Fruit fly (Drosophila melanogaster): ENCODE results near the gene CG15912.

The CG15912 gene

dm6 chrX:4548611-4549120 is at the start of gene CG15912, which contains the start of gene Usf:
Gene CG15912 (plus strand): TSS chrX:4549070.
Gene Usf (minus strand): TSS chrX:4548794.
- no peak for TF ChIP-seq noc (tag; optimal IDR thresholded peaks at IDR 0.05)

dm6 chrX:4503542-4503941 is 45.3 kb upstream of the CG15912 start:
- no peak for TF ChIP-seq noc (tag; optimal IDR thresholded peaks at IDR 0.05)

- no peak for TF ChIP-seq noc (tag; optimal IDR thresholded peaks at IDR 0.05)
These were observed 43.6 kb upstream of the CG15912 start for dm6 chrX:4505318-4505717.

dm6 chrX:4507121-4507520 is 41.7 kb upstream of the CG15912 start:
- no peak for TF ChIP-seq noc (tag; optimal IDR thresholded peaks at IDR 0.05)

dm6 chrX:4508072-4508644 is 40.7 kb upstream of the CG15912 start:
- no peak for TF ChIP-seq noc (tag; optimal IDR thresholded peaks at IDR 0.05)

- no peak for TF ChIP-seq noc (tag; optimal IDR thresholded peaks at IDR 0.05)
These were observed 37.3 kb upstream of the CG15912 start for dm6 chrX:4511575-4511974.

dm6 chrX:4520879-4521278 is 28.0 kb upstream of the CG15912 start:
- TF ChIP-seq noc (tag; optimal IDR thresholded peaks at IDR 0.05): no peak

- TF ChIP-seq noc (tag; optimal IDR thresholded peaks at IDR 0.05): no peak
These were observed 22.1 kb upstream of the CG15912 start for dm6 chrX:4526754-4527153.

- TF ChIP-seq noc (tag; optimal IDR thresholded peaks at IDR 0.05): no peak
These were observed 19.0 kb upstream of the CG15912 start, which contains the start of gene CG3556 for dm6 chrX:4529909-4530308. Gene CG3556 (plus strand): TSS chrX:4530231.

- no peak for TF ChIP-seq noc (tag; optimal IDR thresholded peaks at IDR 0.05)
These were observed 14.9 kb upstream of the CG15912 start for dm6 chrX:4534002-4534401.

dm6 chrX:4540430-4540932 is 8.4 kb upstream of the CG15912 start, which contains the start of the genes rb and CHOp24:
Gene rb (minus strand): TSS chrX:4540626.
Gene CHOp24 (plus strand): TSS chrX:4540908.
- no peak for TF ChIP-seq noc (tag; optimal IDR thresholded peaks at IDR 0.05)

- TF ChIP-seq noc (tag; optimal IDR thresholded peaks at IDR 0.05): no peak
These were observed 6.5 kb upstream of the CG15912 start, which contains the start of gene CG3568 for dm6 chrX:4542353-4542752. Gene CG3568 (plus strand): TSS chrX:4542630.

dm6 chrX:4551717-4552116 is 2.8 kb downstream of the CG15912 start, which contains the start of the genes CG11436 and CG3527:
Gene CG11436 (minus strand): TSS chrX:4551878.
Gene CG3527 (plus strand): TSS chrX:4551973.
- no peak for TF ChIP-seq noc (tag; optimal IDR thresholded peaks at IDR 0.05)

dm6 chrX:4553999-4554398 is 5.1 kb downstream of the CG15912 start, which contains the start of gene CG11444:
Gene CG11444 (minus strand): TSS chrX:4554398.
- TF ChIP-seq noc (tag; optimal IDR thresholded peaks at IDR 0.05): peak; percentile 26

dm6 chrX:4554718-4555117 is 5.8 kb downstream of the CG15912 start:
- TF ChIP-seq noc (tag; optimal IDR thresholded peaks at IDR 0.05): no peak

- TF ChIP-seq noc (tag; optimal IDR thresholded peaks at IDR 0.05): no peak
These were observed 7.0 kb downstream of the CG15912 start for dm6 chrX:4555833-4556232.

dm6 chrX:4557772-4558171 is 8.9 kb downstream of the CG15912 start, which contains the start of gene CG3546:
Gene CG3546 (plus strand): TSS chrX:4558072.
- TF ChIP-seq noc (tag; optimal IDR thresholded peaks at IDR 0.05): no peak
